Worm (Caenorhabditis elegans): ENCODE data around the gene ZK896.4.

ce11 chrIV:12893166-12893565 is 10.1 kb upstream of the ZK896.4 start, which contains the start of gene K08D8.12:
- TF ChIP-seq unc-62 (GFP tag; optimal IDR thresholded peaks at IDR 0.05) (no peak), ets-4 (GFP tag; optimal IDR thresholded peaks at IDR 0.05) (no peak), atf-7 (tag; optimal IDR thresholded peaks at IDR 0.05) (no peak), tbp1 (GFP tag; optimal IDR thresholded peaks at IDR 0.05) (no peak), lin-35 (GFP tag; optimal IDR thresholded peaks at IDR 0.05) (no peak), hmg-1.2 (GFP tag; IDR thresholded peaks at IDR 0.05) (no peak), lin-26 (GFP tag; IDR thresholded peaks at IDR 0.05) (no peak)
